Worm (Caenorhabditis elegans) whole organism, mixed stage, embryonic: ENCODE results near the gene T19D12.10.

Experiments used
- M03D4.4 ChIP-seq: sonication (generic microtip); optimal IDR thresholded peaks from 2 replicates; lab custom pipeline; 2017; ENCODE audit warnings: mild to moderate bottlenecking, missing genetic modification characterization, missing compliant biosample characterization
- bed-3 ChIP-seq: fragments of 200-800 bp; sonication (Bioruptor generic); optimal IDR thresholded peaks from 3 replicates; lab custom pipeline; 2018; ENCODE audit warnings: mild to moderate bottlenecking, missing genetic modification characterization, moderate library complexity, missing compliant biosample characterization
- blmp-1 ChIP-seq: fragments of 150-350 bp; optimal IDR thresholded peaks from 2 replicates; lab custom pipeline; 2014; ENCODE audit warnings: missing biosample characterization, missing genetic modification characterization
- ceh-39 ChIP-seq: fragments of 150-350 bp; optimal IDR thresholded peaks from 2 replicates; lab custom pipeline; 2014; ENCODE audit warnings: missing biosample characterization, missing genetic modification characterization
- ceh-43 ChIP-seq: fragments of 200-800 bp; sonication (Bioruptor generic); optimal IDR thresholded peaks from 2 replicates; lab custom pipeline; 2018; ENCODE audit warnings: mild to moderate bottlenecking, missing genetic modification characterization, moderate library complexity, missing compliant biosample characterization
- ceh-83 ChIP-seq: fragments of 200-800 bp; sonication (Bioruptor generic); optimal IDR thresholded peaks from 2 replicates; lab custom pipeline; 2018; ENCODE audit warnings: mild to moderate bottlenecking, missing genetic modification characterization, missing compliant biosample characterization
- ces-1 ChIP-seq: fragments of 150-350 bp; optimal IDR thresholded peaks from 2 replicates; lab custom pipeline; 2014; ENCODE audit warnings: missing biosample characterization, missing genetic modification reagents, missing genetic modification characterization
- cnd-1 ChIP-seq: fragments of 200-800 bp; sonication (Bioruptor generic); optimal IDR thresholded peaks from 2 replicates; lab custom pipeline; 2018; ENCODE audit warnings: mild to moderate bottlenecking, missing genetic modification characterization, missing compliant biosample characterization
- drap-1 ChIP-seq: fragments of 200-800 bp; sonication (Bioruptor generic); optimal IDR thresholded peaks from 3 replicates; lab custom pipeline; 2018; ENCODE audit warnings: mild to moderate bottlenecking, missing genetic modification characterization, missing compliant biosample characterization
- elt-1 ChIP-seq: sonication (generic microtip); optimal IDR thresholded peaks from 2 replicates; lab custom pipeline; 2017; ENCODE audit warnings: missing genetic modification characterization, mild to moderate bottlenecking, missing compliant biosample characterization, antibody characterized with exemption, moderate library complexity, borderline replicate concordance; ENCODE audit not compliant: insufficient read depth
- elt-3 ChIP-seq: fragments of 150-350 bp; optimal IDR thresholded peaks from 2 replicates; lab custom pipeline; 2014; ENCODE audit warnings: missing biosample characterization, missing genetic modification characterization
- ham-2 ChIP-seq: fragments of 200-800 bp; sonication (Bioruptor generic); optimal IDR thresholded peaks from 2 replicates; lab custom pipeline; 2018; ENCODE audit warnings: mild to moderate bottlenecking, missing genetic modification characterization, missing compliant biosample characterization
- hlh-1 ChIP-seq: fragments of 150-350 bp; optimal IDR thresholded peaks from 2 replicates; lab custom pipeline; 2014; ENCODE audit warnings: missing biosample characterization, missing genetic modification reagents, missing genetic modification characterization
- lin-13 ChIP-seq: fragments of 150-350 bp; optimal IDR thresholded peaks from 2 replicates; lab custom pipeline; 2014; ENCODE audit warnings: missing biosample characterization, missing genetic modification characterization
- lin-32 ChIP-seq: fragments of 200-800 bp; sonication (Bioruptor generic); optimal IDR thresholded peaks from 2 replicates; lab custom pipeline; 2018; ENCODE audit warnings: mild to moderate bottlenecking, missing genetic modification characterization, missing compliant biosample characterization
- lsy-2 ChIP-seq: fragments of 150-350 bp; optimal IDR thresholded peaks from 2 replicates; lab custom pipeline; 2014; ENCODE audit warnings: missing biosample characterization, missing genetic modification characterization
- mab-5 ChIP-seq: fragments of 150-350 bp; optimal IDR thresholded peaks from 2 replicates; lab custom pipeline; 2014; ENCODE audit warnings: missing biosample characterization, missing genetic modification characterization
- mep-1 ChIP-seq: fragments of 150-350 bp; optimal IDR thresholded peaks from 2 replicates; lab custom pipeline; 2017; ENCODE audit warnings: missing biosample characterization, missing genetic modification reagents, missing genetic modification characterization, inconsistent platforms
- mls-2 ChIP-seq: sonication (generic microtip); optimal IDR thresholded peaks from 2 replicates; lab custom pipeline; 2016; ENCODE audit warnings: mild to moderate bottlenecking, missing genetic modification characterization, moderate library complexity, missing compliant biosample characterization
- nhr-12 ChIP-seq: fragments of 150-350 bp; optimal IDR thresholded peaks from 2 replicates; lab custom pipeline; 2014; ENCODE audit warnings: missing biosample characterization, missing genetic modification characterization
- nhr-2 ChIP-seq: fragments of 150-350 bp; optimal IDR thresholded peaks from 2 replicates; lab custom pipeline; 2014; ENCODE audit warnings: missing biosample characterization, missing genetic modification characterization
- nhr-237 ChIP-seq: fragments of 150-350 bp; optimal IDR thresholded peaks from 2 replicates; lab custom pipeline; 2014; ENCODE audit warnings: missing biosample characterization, missing genetic modification characterization
- nhr-28 ChIP-seq: fragments of 150-350 bp; optimal IDR thresholded peaks from 2 replicates; lab custom pipeline; 2014; ENCODE audit warnings: missing biosample characterization, missing genetic modification characterization
- nhr-76 ChIP-seq: sonication (generic microtip); optimal IDR thresholded peaks from 2 replicates; lab custom pipeline; 2017; ENCODE audit warnings: missing biosample characterization, missing genetic modification characterization
- pha-4 ChIP-seq: fragments of 150-350 bp; optimal IDR thresholded peaks from 2 replicates; lab custom pipeline; 2018; ENCODE audit warnings: missing biosample characterization, missing genetic modification reagents, missing genetic modification characterization
- sem-2 ChIP-seq: fragments of 200-800 bp; sonication (Bioruptor generic); optimal IDR thresholded peaks from 2 replicates; lab custom pipeline; 2018; ENCODE audit warnings: mild to moderate bottlenecking, missing genetic modification characterization, missing compliant biosample characterization
- snpc-4 ChIP-seq: fragments of 150-350 bp; optimal IDR thresholded peaks from 2 replicates; lab custom pipeline; 2014; ENCODE audit warnings: missing biosample characterization, missing genetic modification characterization
- sptf-1 ChIP-seq: sonication (generic microtip); optimal IDR thresholded peaks from 2 replicates; lab custom pipeline; 2017; ENCODE audit warnings: mild to moderate bottlenecking, missing genetic modification characterization, moderate library complexity, missing compliant biosample characterization
- tbx-8 ChIP-seq: fragments of 200-800 bp; sonication (Bioruptor generic); optimal IDR thresholded peaks from 2 replicates; lab custom pipeline; 2018; ENCODE audit warnings: mild to moderate bottlenecking, missing genetic modification characterization, moderate library complexity, missing compliant biosample characterization
- unc-120 ChIP-seq: sonication (generic microtip); optimal IDR thresholded peaks from 2 replicates; lab custom pipeline; 2017; ENCODE audit warnings: missing genetic modification characterization, missing compliant biosample characterization; ENCODE audit not compliant: poor library complexity, severe bottlenecking
- unc-39 ChIP-seq: fragments of 150-350 bp; optimal IDR thresholded peaks from 2 replicates; lab custom pipeline; 2014; ENCODE audit warnings: missing biosample characterization, missing genetic modification characterization
- unc-62 ChIP-seq: fragments of 150-350 bp; optimal IDR thresholded peaks from 2 replicates; lab custom pipeline; 2014; ENCODE audit warnings: missing biosample characterization, missing genetic modification reagents, missing genetic modification characterization
- zip-8 ChIP-seq: fragments of 150-350 bp; optimal IDR thresholded peaks from 2 replicates; lab custom pipeline; 2014; ENCODE audit warnings: missing biosample characterization, missing genetic modification characterization
- ztf-11 ChIP-seq: fragments of 150-350 bp; optimal IDR thresholded peaks from 2 replicates; lab custom pipeline; 2014; ENCODE audit warnings: missing biosample characterization, missing genetic modification characterization

Gene T19D12.10

ce11 chrII:6679724-6680123, 21.1 kb upstream of the T19D12.10 start, which contains the start of gene ift-74:
Gene ift-74, plus strand, starts transcription at chrII:6680024.
- TF ChIP-seq sem-2 (GFP tag; lab: Kevin White, UChicago) (no peak), unc-62 (GFP tag; lab: Kevin White, UChicago) (no peak), ceh-83 (no peak), sptf-1 (no peak), lin-13 (tag; lab: Kevin White, UChicago) (no peak), hlh-1 (no peak), lin-32 (GFP tag; lab: Kevin White, UChicago) (no peak), M03D4.4 (tag; lab: Kevin White, UChicago) (no peak), mab-5 (tag; lab: Kevin White, UChicago) (no peak), ceh-43 (GFP tag; lab: Kevin White, UChicago) (no peak), ztf-11 (no peak), drap-1 (GFP tag; lab: Kevin White, UChicago) (no peak)

- no peak for TF ChIP-seq nhr-237 (tag; lab: Kevin White, UChicago)
- no peak for TF ChIP-seq lsy-2 (tag; lab: Kevin White, UChicago)
- TF ChIP-seq zip-8: peak; percentile 97
- no peak for TF ChIP-seq ceh-43 (GFP tag; lab: Kevin White, UChicago)
- no peak for TF ChIP-seq blmp-1 (tag; lab: Kevin White, UChicago)
- TF ChIP-seq ceh-83: no peak
- TF ChIP-seq mls-2 (tag; lab: Kevin White, UChicago): no peak
- TF ChIP-seq pha-4 (tag; lab: Kevin White, UChicago): no peak
Observed at ce11 chrII:6673894-6674293, 15.2 kb upstream of the T19D12.10 start, which contains the start of gene H43E16.1. Gene H43E16.1, plus strand, starts transcription at chrII:6674268.

DNA sequence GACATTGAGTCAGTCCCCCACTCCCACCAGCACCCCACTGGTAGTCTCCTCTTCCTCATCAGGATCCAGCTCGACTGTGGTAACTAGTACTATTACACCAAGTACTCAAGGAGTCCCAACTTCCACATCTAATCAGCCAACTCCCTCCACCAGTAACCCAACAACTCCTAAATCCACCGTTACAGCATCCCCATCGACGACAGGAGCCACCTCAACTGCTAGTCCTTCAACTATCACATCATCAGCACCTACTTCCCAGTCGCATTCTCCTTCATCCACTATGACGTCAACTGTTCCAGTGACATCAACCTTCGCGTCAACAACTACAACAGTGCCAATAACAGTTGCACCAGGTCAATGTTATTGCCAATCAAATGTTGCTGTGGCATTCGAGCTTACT, 9.8 kb upstream of the T19D12.10 start:
- TF ChIP-seq snpc-4 (tag; lab: Kevin White, UChicago): no peak
- no peak for TF ChIP-seq sem-2 (GFP tag; lab: Kevin White, UChicago)
- no peak for TF ChIP-seq hlh-1
- TF ChIP-seq ceh-39 (tag; lab: Kevin White, UChicago): no peak
- TF ChIP-seq mep-1 (tag; lab: Kevin White, UChicago): no peak
- no peak for TF ChIP-seq nhr-76 (tag; lab: Kevin White, UChicago)
- TF ChIP-seq lsy-2 (tag; lab: Kevin White, UChicago): no peak
- no peak for TF ChIP-seq tbx-8 (GFP tag; lab: Kevin White, UChicago)
- TF ChIP-seq elt-1 (tag; lab: Kevin White, UChicago): no peak
- TF ChIP-seq M03D4.4 (tag; lab: Kevin White, UChicago): no peak
- no peak for TF ChIP-seq pha-4 (tag; lab: Kevin White, UChicago)
- no peak for TF ChIP-seq nhr-2 (tag; lab: Kevin White, UChicago)
- TF ChIP-seq lin-13 (tag; lab: Kevin White, UChicago): no peak
- no peak for TF ChIP-seq lin-32 (GFP tag; lab: Kevin White, UChicago)
- TF ChIP-seq sptf-1: no peak
- no peak for TF ChIP-seq bed-3 (GFP tag; lab: Kevin White, UChicago)
- TF ChIP-seq drap-1 (GFP tag; lab: Kevin White, UChicago): no peak
- TF ChIP-seq ceh-83: no peak
- TF ChIP-seq ces-1 (GFP tag; lab: Kevin White, UChicago): no peak

DNA sequence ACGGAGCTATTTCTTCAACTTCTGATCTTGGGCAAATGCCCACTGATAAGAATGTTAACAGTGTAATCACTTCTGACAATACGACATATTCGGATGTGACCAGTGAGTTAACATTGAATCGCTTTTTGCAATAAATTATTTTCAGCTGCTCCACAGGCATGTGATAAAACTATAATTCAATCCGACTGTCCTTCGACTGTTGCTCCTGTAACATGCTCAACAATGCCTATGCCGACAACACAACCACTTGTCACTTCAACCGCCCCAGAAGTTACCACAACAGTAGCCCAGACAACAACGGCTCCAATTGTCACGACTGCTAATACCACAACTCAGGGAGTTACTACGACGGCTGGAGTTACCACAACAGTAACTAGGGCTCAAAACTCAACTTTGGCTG, 8.9 kb upstream of the T19D12.10 start:
- TF ChIP-seq mab-5 (tag; lab: Kevin White, UChicago): no peak
- no peak for TF ChIP-seq M03D4.4 (tag; lab: Kevin White, UChicago)
- TF ChIP-seq ham-2 (GFP tag; lab: Kevin White, UChicago): no peak
- TF ChIP-seq lsy-2 (tag; lab: Kevin White, UChicago): no peak
- TF ChIP-seq lin-32 (GFP tag; lab: Kevin White, UChicago): no peak
- no peak for TF ChIP-seq drap-1 (GFP tag; lab: Kevin White, UChicago)
- no peak for TF ChIP-seq tbx-8 (GFP tag; lab: Kevin White, UChicago)
- no peak for TF ChIP-seq unc-39 (tag; lab: Kevin White, UChicago)
- no peak for TF ChIP-seq nhr-12 (tag; lab: Kevin White, UChicago)
- TF ChIP-seq mep-1 (tag; lab: Kevin White, UChicago): no peak
- TF ChIP-seq cnd-1 (tag; lab: Kevin White, UChicago): no peak
- TF ChIP-seq ztf-11: no peak
- TF ChIP-seq sptf-1: no peak
- TF ChIP-seq zip-8: no peak
- TF ChIP-seq ceh-83: no peak

DNA sequence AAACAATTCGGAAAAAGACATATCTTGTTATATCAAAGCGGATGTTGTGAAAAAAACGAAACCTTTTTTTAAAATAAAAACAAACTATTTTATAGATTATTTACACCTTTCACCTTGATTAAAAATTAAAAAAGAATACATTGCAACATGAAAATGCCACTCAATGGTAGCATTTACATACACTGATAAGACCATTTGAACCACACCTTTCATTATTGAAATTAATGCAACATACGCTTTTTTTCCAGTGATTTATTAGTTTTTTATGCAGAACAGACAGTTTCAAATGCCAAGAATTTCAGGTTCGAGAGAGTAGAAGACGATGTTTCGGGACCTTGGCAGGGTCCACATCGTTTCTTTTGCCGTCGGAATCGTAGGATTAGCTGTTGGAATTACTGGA, 7.9 kb upstream of the T19D12.10 start, which contains the start of gene T19D12.1:
Gene T19D12.1 (plus strand): TSS at position 301 of the 400 bp plus-strand sequence.
- TF ChIP-seq mep-1 (tag; lab: Kevin White, UChicago) (no peak), lin-13 (tag; lab: Kevin White, UChicago) (no peak), lin-32 (GFP tag; lab: Kevin White, UChicago) (no peak), sem-2 (GFP tag; lab: Kevin White, UChicago) (no peak), unc-120 (no peak), elt-3 (tag; lab: Kevin White, UChicago) (no peak), elt-1 (tag; lab: Kevin White, UChicago) (no peak), snpc-4 (tag; lab: Kevin White, UChicago) (no peak), unc-62 (GFP tag; lab: Kevin White, UChicago) (no peak), nhr-28 (tag; lab: Kevin White, UChicago) (no peak), lsy-2 (tag; lab: Kevin White, UChicago) (no peak)
